Fruit fly (Drosophila melanogaster) whole organism, embryonic: ENCODE data around the gene JMJD5.

Source experiments
- Awh ChIP-seq: fragments of 200-800 bp; sonication (Bioruptor generic); IDR thresholded peaks from 2 replicates; pipeline ENCODE4, ENCODE4 v1.3.6; 2022; ENCODE audit warnings: missing biosample characterization, missing genetic modification characterization
- Bdp1 ChIP-seq: fragments of 200-800 bp; sonication (Bioruptor generic); optimal IDR thresholded peaks from 3 replicates; lab custom pipeline; 2016; ENCODE audit warnings: missing biosample characterization, missing genetic modification characterization
- BtbVII ChIP-seq: fragments of 200-800 bp; sonication (Bioruptor generic); optimal IDR thresholded peaks from 3 replicates; lab custom pipeline; 2017; ENCODE audit warnings: missing biosample characterization, mild to moderate bottlenecking, missing genetic modification characterization
- CG12391 ChIP-seq: fragments of 200-800 bp; sonication (Bioruptor generic); optimal IDR thresholded peaks from 3 replicates; lab custom pipeline; 2018; ENCODE audit warnings: missing biosample characterization, mild to moderate bottlenecking, missing genetic modification characterization, moderate library complexity
- CG14860 ChIP-seq: fragments of 200-800 bp; sonication (Bioruptor generic); IDR thresholded peaks from 3 replicates; pipeline ENCODE4 v1.3.6; 2022; ENCODE audit warnings: missing biosample characterization, missing genetic modification characterization; ENCODE audit not compliant: partially characterized antibody
- CG3065 ChIP-seq: fragments of 200-800 bp; sonication (Bioruptor generic); optimal IDR thresholded peaks from 2 replicates; lab custom pipeline; 2016; ENCODE audit warnings: missing biosample characterization, missing genetic modification characterization
- CG31441 ChIP-seq: fragments of 200-800 bp; sonication (Bioruptor generic); IDR thresholded peaks from 2 replicates; pipeline ENCODE4 v1.3.6; 2022; ENCODE audit warnings: missing biosample characterization, missing genetic modification characterization
- CG3847 ChIP-seq: fragments of 200-800 bp; sonication (Bioruptor generic); IDR thresholded peaks from 2 replicates; pipeline ENCODE4 v1.3.6; 2022; ENCODE audit warnings: missing biosample characterization, missing genetic modification characterization
- CG4707 ChIP-seq: fragments of 200-800 bp; sonication (Bioruptor generic); optimal IDR thresholded peaks from 2 replicates; lab custom pipeline; 2018; ENCODE audit warnings: missing biosample characterization, mild to moderate bottlenecking, missing genetic modification characterization, moderate library complexity
- CG6272 ChIP-seq: fragments of 200-800 bp; sonication (Bioruptor generic); IDR thresholded peaks from 2 replicates; pipeline ENCODE4 v1.3.6; 2022; ENCODE audit warnings: missing biosample characterization, missing genetic modification characterization
- CG6791 ChIP-seq: fragments of 200-800 bp; sonication (Bioruptor generic); IDR thresholded peaks from 3 replicates; pipeline ENCODE4 v1.3.6; 2022; ENCODE audit warnings: missing biosample characterization, missing genetic modification characterization; ENCODE audit not compliant: partially characterized antibody
- CG7987 ChIP-seq: fragments of 200-800 bp; sonication (Bioruptor generic); optimal IDR thresholded peaks from 2 replicates; lab custom pipeline; 2018; ENCODE audit warnings: missing biosample characterization, mild to moderate bottlenecking, missing genetic modification characterization, moderate library complexity
- CG8089 ChIP-seq: fragments of 200-800 bp; sonication (Bioruptor generic); optimal IDR thresholded peaks from 3 replicates; lab custom pipeline; 2016; ENCODE audit warnings: missing biosample characterization, missing genetic modification characterization
- CG8765 ChIP-seq: fragments of 200-800 bp; sonication (Bioruptor generic); IDR thresholded peaks from 2 replicates; pipeline ENCODE4 v1.3.6; 2022; ENCODE audit warnings: missing biosample characterization, missing genetic modification characterization
- CG9932 ChIP-seq: fragments of 200-800 bp; sonication (Bioruptor generic); IDR thresholded peaks from 2 replicates; pipeline ENCODE4 v1.3.6; 2022; ENCODE audit warnings: missing biosample characterization, missing genetic modification characterization
- CTCF ChIP-seq: fragments of 200-800 bp; sonication (Bioruptor generic); optimal IDR thresholded peaks from 2 replicates; lab custom pipeline; 2017; ENCODE audit warnings: missing biosample characterization, mild to moderate bottlenecking, missing genetic modification characterization, moderate library complexity
- CrebB ChIP-seq: fragments of 200-800 bp; sonication (Bioruptor generic); optimal IDR thresholded peaks from 3 replicates; lab custom pipeline; 2018; ENCODE audit warnings: missing biosample characterization, mild to moderate bottlenecking, missing genetic modification characterization
- D ChIP-seq, 2 experiments: fragments of 200-800 bp in 1 of 2; fragments of >200 bp in 1 of 2; sonication (Bioruptor generic) in 1 of 2; optimal IDR thresholded peaks; 2 replicates in 1 of 2; 3 replicates in 1 of 2; lab custom pipeline; 2017; ENCODE audit warnings: mild to moderate bottlenecking in 1 of 2, missing biosample characterization in 1 of 2, missing genetic modification characterization in 1 of 2, missing genetic modification reagents in 1 of 2
- Dad ChIP-seq: fragments of 200-800 bp; sonication (Bioruptor generic); optimal IDR thresholded peaks from 3 replicates; lab custom pipeline; 2016; ENCODE audit warnings: missing biosample characterization, missing genetic modification characterization
- Deaf1 ChIP-seq: fragments of 200-800 bp; optimal IDR thresholded peaks from 3 replicates; lab custom pipeline; 2019; ENCODE audit warnings: missing biosample characterization, mild to moderate bottlenecking, missing genetic modification characterization, moderate library complexity
- Doc3 ChIP-seq: fragments of 200-800 bp; sonication (Bioruptor generic); IDR thresholded peaks from 3 replicates; pipeline ENCODE4 v1.3.6; 2022; ENCODE audit warnings: missing biosample characterization, missing genetic modification characterization; ENCODE audit not compliant: partially characterized antibody
- Elba2 ChIP-seq: fragments of 200-800 bp; sonication (Bioruptor generic); optimal IDR thresholded peaks from 3 replicates; lab custom pipeline; 2016; ENCODE audit warnings: missing biosample characterization, missing genetic modification characterization
- Ets97D ChIP-seq: fragments of 200-800 bp; sonication (Bioruptor generic); optimal IDR thresholded peaks from 3 replicates; lab custom pipeline; 2016; ENCODE audit warnings: missing biosample characterization, missing genetic modification characterization
- Hr78 ChIP-seq, 2 experiments: fragments of 200-800 bp in 1 of 2; fragments of >200 bp in 1 of 2; sonication (Bioruptor generic) in 1 of 2; optimal IDR thresholded peaks; 2 replicates each; lab custom pipeline; 2017 to 2019; ENCODE audit warnings: missing biosample characterization in 2 of 2, missing genetic modification characterization in 2 of 2, mild to moderate bottlenecking in 1 of 2, moderate library complexity in 1 of 2
- Hsf ChIP-seq: fragments of 200-800 bp; sonication (Bioruptor generic); optimal IDR thresholded peaks from 3 replicates; lab custom pipeline; 2016; ENCODE audit warnings: missing biosample characterization, missing genetic modification characterization
- Jarid2 ChIP-seq: fragments of 200-800 bp; sonication (Bioruptor generic); optimal IDR thresholded peaks from 3 replicates; lab custom pipeline; 2017; ENCODE audit warnings: mild to moderate bottlenecking, missing biosample characterization, missing genetic modification reagents, missing genetic modification characterization
- Opbp ChIP-seq: fragments of 200-800 bp; sonication (Bioruptor generic); IDR thresholded peaks from 3 replicates; pipeline ENCODE4 v1.3.6; 2022; ENCODE audit warnings: missing biosample characterization, missing genetic modification characterization; ENCODE audit not compliant: partially characterized antibody
- Spps ChIP-seq: fragments of 200-800 bp; sonication (Bioruptor generic); optimal IDR thresholded peaks from 2 replicates; lab custom pipeline; 2018; ENCODE audit warnings: missing biosample characterization, mild to moderate bottlenecking, missing genetic modification characterization
- bbx ChIP-seq: fragments of 200-800 bp; sonication (Bioruptor generic); IDR thresholded peaks from 2 replicates; pipeline ENCODE4 v1.3.6; 2022; ENCODE audit warnings: missing biosample characterization, missing genetic modification characterization; ENCODE audit not compliant: partially characterized antibody
- chn ChIP-seq: fragments of 200-800 bp; sonication (Bioruptor generic); optimal IDR thresholded peaks from 2 replicates; lab custom pipeline; 2016; ENCODE audit warnings: missing biosample characterization, missing genetic modification characterization
- ci ChIP-seq: fragments of 200-800 bp; sonication (Bioruptor generic); IDR thresholded peaks from 3 replicates; pipeline ENCODE4 v1.3.6; 2022; ENCODE audit warnings: missing biosample characterization, missing genetic modification characterization
- dimm ChIP-seq: fragments of 200-800 bp; sonication (Bioruptor generic); IDR thresholded peaks from 2 replicates; pipeline ENCODE4 v1.3.6; 2022; ENCODE audit warnings: missing biosample characterization, missing genetic modification characterization
- dm ChIP-seq: fragments of 200-800 bp; sonication (Bioruptor generic); optimal IDR thresholded peaks from 3 replicates; lab custom pipeline; 2016; ENCODE audit warnings: missing biosample characterization, missing genetic modification characterization
- dysf ChIP-seq: fragments of 200-800 bp; sonication (Bioruptor generic); IDR thresholded peaks from 3 replicates; pipeline ENCODE4 v1.3.6; 2022; ENCODE audit warnings: missing biosample characterization, missing genetic modification characterization
- ems ChIP-seq: fragments of 200-800 bp; sonication (Bioruptor generic); optimal IDR thresholded peaks from 3 replicates; lab custom pipeline; 2016; ENCODE audit warnings: missing biosample characterization, missing genetic modification characterization
- fd64A ChIP-seq: fragments of 200-800 bp; sonication (Bioruptor generic); optimal IDR thresholded peaks from 3 replicates; lab custom pipeline; 2018; ENCODE audit warnings: missing biosample characterization, mild to moderate bottlenecking, missing genetic modification characterization
- ftz-f1 ChIP-seq: fragments of 200-800 bp; sonication (Bioruptor generic); optimal IDR thresholded peaks from 2 replicates; lab custom pipeline; 2016; ENCODE audit warnings: missing biosample characterization, missing genetic modification characterization
- gsb ChIP-seq: fragments of 200-800 bp; sonication (Bioruptor generic); IDR thresholded peaks from 2 replicates; pipeline ENCODE4 v1.3.6; 2022; ENCODE audit warnings: missing biosample characterization, missing genetic modification characterization
- hbn ChIP-seq: fragments of 200-800 bp; sonication (Bioruptor generic); IDR thresholded peaks from 2 replicates; pipeline ENCODE4 v1.3.6; 2022; ENCODE audit warnings: missing biosample characterization, missing genetic modification characterization; ENCODE audit not compliant: partially characterized antibody
- hkb ChIP-seq, 2 experiments: fragments of 200-800 bp in 1 of 2; fragments of >200 bp in 1 of 2; sonication (Bioruptor generic) in 1 of 2; IDR thresholded peaks in 1 of 2; optimal IDR thresholded peaks in 1 of 2; 2 replicates each; pipeline versions ENCODE4 v1.3.6 to Lab custom; 2017 to 2022; ENCODE audit warnings: missing biosample characterization in 1 of 2, missing genetic modification characterization in 1 of 2
- knrl ChIP-seq: fragments of 200-800 bp; sonication (Bioruptor generic); IDR thresholded peaks from 3 replicates; pipeline ENCODE4 v1.3.6; 2022; ENCODE audit warnings: missing biosample characterization, missing genetic modification characterization; ENCODE audit not compliant: partially characterized antibody
- nerfin-2 ChIP-seq: fragments of 200-800 bp; sonication (Bioruptor generic); IDR thresholded peaks from 2 replicates; pipeline ENCODE4 v1.3.6; 2022; ENCODE audit warnings: missing biosample characterization, missing genetic modification characterization; ENCODE audit not compliant: partially characterized antibody
- pita ChIP-seq: fragments of 200-800 bp; sonication (Bioruptor generic); optimal IDR thresholded peaks from 2 replicates; lab custom pipeline; 2017; ENCODE audit warnings: missing biosample characterization, mild to moderate bottlenecking, missing genetic modification characterization
- shn ChIP-seq: fragments of 200-800 bp; sonication (Bioruptor generic); optimal IDR thresholded peaks from 3 replicates; lab custom pipeline; 2016; ENCODE audit warnings: missing biosample characterization, missing genetic modification characterization
- sima ChIP-seq: fragments of 200-800 bp; sonication (Bioruptor generic); optimal IDR thresholded peaks from 2 replicates; lab custom pipeline; 2016; ENCODE audit warnings: missing biosample characterization, missing genetic modification characterization
- sob ChIP-seq: fragments of 200-800 bp; sonication (Bioruptor generic); IDR thresholded peaks from 2 replicates; pipeline ENCODE4 v1.3.6; 2022; ENCODE audit warnings: missing biosample characterization, missing genetic modification characterization
- twi ChIP-seq: fragments of 200-800 bp; optimal IDR thresholded peaks from 2 replicates; lab custom pipeline; 2019; ENCODE audit warnings: missing biosample characterization, mild to moderate bottlenecking, missing genetic modification characterization, moderate library complexity
- usp ChIP-seq: fragments of >200 bp; optimal IDR thresholded peaks from 2 replicates; lab custom pipeline; 2017; ENCODE audit warnings: missing biosample characterization, missing genetic modification characterization
- vnd ChIP-seq: fragments of 200-800 bp; sonication (Bioruptor generic); IDR thresholded peaks from 3 replicates; pipeline ENCODE4 v1.3.6; 2022; ENCODE audit warnings: missing biosample characterization, missing genetic modification characterization; ENCODE audit not compliant: partially characterized antibody
- z ChIP-seq: fragments of 200-800 bp; sonication (Bioruptor generic); IDR thresholded peaks from 3 replicates; pipeline ENCODE4 v1.3.6; 2022; ENCODE audit warnings: missing biosample characterization, missing genetic modification characterization

Gene JMJD5

dm6 chr3L:872389-872972 is 31.3 kb upstream of the JMJD5 start (continued):
- TF ChIP-seq bbx = no peak; the same call in 1 of the 2 replicates
- TF ChIP-seq CG3847 (GFP tag; lab: Robert Waterston, UW) = peak; percentile 66
- TF ChIP-seq ftz-f1 (GFP tag; lab: Kevin White, UChicago) = no peak
- no peak for TF ChIP-seq z (GFP tag; lab: Robert Waterston, UW)
- TF ChIP-seq CG9932 (GFP tag; lab: Robert Waterston, UW) = peak; percentile 70
- TF ChIP-seq Jarid2 (GFP tag; lab: Kevin White, UChicago) = no peak
- TF ChIP-seq BtbVII = no peak
- TF ChIP-seq Bdp1 (GFP tag; lab: Kevin White, UChicago) = peak; percentile 0
- TF ChIP-seq CG12391 (tag; lab: Kevin White, UChicago) = peak; percentile 11
- no peak for TF ChIP-seq usp (GFP tag; lab: Kevin White, UChicago)
- no peak for TF ChIP-seq Spps (tag; lab: Kevin White, UChicago)
- no peak for TF ChIP-seq Deaf1 (tag; lab: Kevin White, UChicago)
- no peak for TF ChIP-seq Dad (GFP tag; lab: Kevin White, UChicago)
- no peak for TF ChIP-seq CrebB (tag; lab: Kevin White, UChicago)
- TF ChIP-seq dm = peak; percentile 82
- peak; percentile 55 for TF ChIP-seq Hsf (GFP tag; lab: Kevin White, UChicago)
- no peak for TF ChIP-seq CG8765
- no peak for TF ChIP-seq ci (GFP tag; lab: Robert Waterston, UW)
- TF ChIP-seq pita (GFP tag; lab: Kevin White, UChicago) = no peak
- no peak for TF ChIP-seq Awh (GFP tag; lab: Robert Waterston, UW)
- no peak for TF ChIP-seq gsb (GFP tag; lab: Robert Waterston, UW)
- TF ChIP-seq CG8089 (GFP tag; lab: Kevin White, UChicago) = no peak
- no peak for TF ChIP-seq Elba2 (GFP tag; lab: Kevin White, UChicago)
- TF ChIP-seq sima = no peak
- no peak for TF ChIP-seq CG4707 (GFP tag; lab: Kevin White, UChicago)
- no peak for TF ChIP-seq fd64A (GFP tag; lab: Kevin White, UChicago)
- no peak for TF ChIP-seq ems (GFP tag; lab: Kevin White, UChicago)
- TF ChIP-seq CG31441 (GFP tag; lab: Robert Waterston, UW) = peak; percentile 9; the same call in 1 of the 2 replicates
- peak; percentile 85 for TF ChIP-seq vnd (GFP tag; lab: Robert Waterston, UW)
- peak; percentile 73 for TF ChIP-seq hkb (optimal IDR thresholded peaks at IDR 0.05; lab: Kevin White, UChicago)
- TF ChIP-seq hkb (GFP tag; IDR thresholded peaks at IDR 0.05; lab: Robert Waterston, UW) = no peak

dm6 chr3L:871713-872112 is 30.6 kb upstream of the JMJD5 start, which contains the start of gene Usp10:
Usp10 (plus strand) TSS chr3L:871899.
- TF ChIP-seq dimm (GFP tag; lab: Robert Waterston, UW) (no peak), Opbp (GFP tag; lab: Robert Waterston, UW) (peak; percentile 89), D (optimal IDR thresholded peaks at IDR 0.05; lab: Kevin White, UChicago) (peak; percentile 79), D (GFP tag; optimal IDR thresholded peaks at IDR 0.05; lab: Kevin White, UChicago) (no peak), shn (GFP tag; lab: Kevin White, UChicago) (no peak), chn (GFP tag; lab: Kevin White, UChicago) (no peak), knrl (GFP tag; lab: Robert Waterston, UW) (peak; percentile 73), Doc3 (GFP tag; lab: Robert Waterston, UW) (peak; percentile 59; the same call in 2 of the 3 replicates), CTCF (GFP tag; lab: Kevin White, UChicago) (peak; percentile 30), sob (GFP tag; lab: Robert Waterston, UW) (0 out of 2 replicates have a peak, but pooled peaks have one; percentile 7), hbn (peak; percentile 77), dysf (GFP tag; lab: Robert Waterston, UW) (no peak), Hr78 (GFP tag; optimal IDR thresholded peaks at IDR 0.05; lab: Kevin White, UChicago) (peak in 1 of 2 experiments; percentile 40), Ets97D (GFP tag; lab: Kevin White, UChicago) (peak; percentile 61), CG14860 (GFP tag; lab: Robert Waterston, UW) (peak; percentile 47; the same call in 1 of the 3 replicates), twi (tag; lab: Kevin White, UChicago) (no peak), CG3065 (GFP tag; lab: Kevin White, UChicago) (no peak), CG6791 (GFP tag; lab: Robert Waterston, UW) (peak; percentile 87), nerfin-2 (GFP tag; lab: Robert Waterston, UW) (peak; percentile 57), CG7987 (GFP tag; lab: Kevin White, UChicago) (peak; percentile 33), CG6272 (GFP tag; lab: Robert Waterston, UW) (0 out of 2 replicates have a peak, but pooled peaks have one; percentile 21)
